Fruit fly (Drosophila melanogaster) whole organism, embryonic: Measurements from ENCODE around the gene Pp4-19C.

Experiments used
- Asciz ChIP-seq: fragments of 200-800 bp; sonication (Bioruptor generic); optimal IDR thresholded peaks from 2 replicates; lab custom pipeline; 2017; ENCODE audit warnings: missing biosample characterization, mild to moderate bottlenecking, missing genetic modification characterization, missing genetic modification reagents
- BEAF-32 ChIP-seq: fragments of 200-800 bp; sonication (Bioruptor generic); optimal IDR thresholded peaks from 3 replicates; lab custom pipeline; 2017; ENCODE audit warnings: missing biosample characterization, missing genetic modification characterization, mild to moderate bottlenecking, moderate library complexity, missing genetic modification reagents
- CG10267 ChIP-seq: fragments of 200-800 bp; sonication (Bioruptor generic); optimal IDR thresholded peaks from 2 replicates; lab custom pipeline; 2018; ENCODE audit warnings: missing biosample characterization, mild to moderate bottlenecking, missing genetic modification characterization, moderate library complexity
- CG11085 ChIP-seq: fragments of 200-800 bp; sonication (Bioruptor generic); IDR thresholded peaks from 2 replicates; pipeline ENCODE4 v1.3.6; 2022; ENCODE audit warnings: missing biosample characterization, missing genetic modification characterization
- CG11504 ChIP-seq: fragments of 200-800 bp; sonication (Bioruptor generic); optimal IDR thresholded peaks from 3 replicates; lab custom pipeline; 2019; ENCODE audit warnings: missing biosample characterization, mild to moderate bottlenecking, missing genetic modification characterization, moderate library complexity
- CG14710 ChIP-seq: fragments of 200-800 bp; sonication (Bioruptor generic); optimal IDR thresholded peaks from 3 replicates; lab custom pipeline; 2019; ENCODE audit warnings: missing biosample characterization, mild to moderate bottlenecking, missing genetic modification characterization, moderate library complexity
- CG15269 ChIP-seq: fragments of 200-800 bp; sonication (Bioruptor generic); optimal IDR thresholded peaks from 2 replicates; lab custom pipeline; 2018; ENCODE audit warnings: missing biosample characterization, mild to moderate bottlenecking, missing genetic modification characterization, moderate library complexity
- CG1529 ChIP-seq: fragments of 200-800 bp; sonication (Bioruptor generic); optimal IDR thresholded peaks from 3 replicates; lab custom pipeline; 2018; ENCODE audit warnings: missing biosample characterization, missing genetic modification characterization
- CG17186 ChIP-seq: fragments of 200-800 bp; sonication (Bioruptor generic); optimal IDR thresholded peaks from 3 replicates; lab custom pipeline; 2017; ENCODE audit warnings: missing biosample characterization, missing genetic modification reagents, missing genetic modification characterization
- CG18262 ChIP-seq: fragments of 200-800 bp; optimal IDR thresholded peaks from 3 replicates; lab custom pipeline; 2019; ENCODE audit warnings: missing biosample characterization, mild to moderate bottlenecking, missing genetic modification characterization, moderate library complexity
- CG3065 ChIP-seq: fragments of 200-800 bp; sonication (Bioruptor generic); optimal IDR thresholded peaks from 2 replicates; lab custom pipeline; 2016; ENCODE audit warnings: missing biosample characterization, missing genetic modification characterization
- CG4282 ChIP-seq: fragments of 200-800 bp; sonication (Bioruptor generic); optimal IDR thresholded peaks from 2 replicates; lab custom pipeline; 2016; ENCODE audit warnings: missing biosample characterization, missing genetic modification characterization
- CG4617 ChIP-seq: fragments of 200-800 bp; sonication (Bioruptor generic); optimal IDR thresholded peaks from 3 replicates; lab custom pipeline; 2016; ENCODE audit warnings: missing biosample characterization, missing genetic modification characterization, borderline replicate concordance
- CG7963 ChIP-seq: fragments of 200-800 bp; sonication (Bioruptor generic); IDR thresholded peaks from 3 replicates; pipeline ENCODE4 v1.3.6; 2022; ENCODE audit warnings: missing biosample characterization, missing genetic modification characterization; ENCODE audit not compliant: partially characterized antibody
- CG8290 ChIP-seq, 3 experiments: fragments of 200-800 bp; sonication (Bioruptor generic); optimal IDR thresholded peaks; 2 replicates each; lab custom pipeline; 2016 to 2019; ENCODE audit warnings: missing biosample characterization in 3 of 3, missing genetic modification characterization in 3 of 3, mild to moderate bottlenecking in 2 of 3, moderate library complexity in 1 of 3
- CG8924 ChIP-seq: fragments of 200-800 bp; optimal IDR thresholded peaks from 3 replicates; lab custom pipeline; 2019; ENCODE audit warnings: missing biosample characterization, mild to moderate bottlenecking, missing genetic modification characterization, moderate library complexity
- CG8944 ChIP-seq: fragments of 200-800 bp; sonication (Bioruptor generic); optimal IDR thresholded peaks from 3 replicates; lab custom pipeline; 2016; ENCODE audit warnings: missing biosample characterization, missing genetic modification characterization
- CG9932 ChIP-seq: fragments of 200-800 bp; sonication (Bioruptor generic); IDR thresholded peaks from 2 replicates; pipeline ENCODE4 v1.3.6; 2022; ENCODE audit warnings: missing biosample characterization, missing genetic modification characterization
- CTCF ChIP-seq: fragments of 200-800 bp; sonication (Bioruptor generic); optimal IDR thresholded peaks from 2 replicates; lab custom pipeline; 2017; ENCODE audit warnings: missing biosample characterization, mild to moderate bottlenecking, missing genetic modification characterization, moderate library complexity
- D19A ChIP-seq: fragments of 200-800 bp; optimal IDR thresholded peaks from 3 replicates; lab custom pipeline; 2019; ENCODE audit warnings: missing biosample characterization, mild to moderate bottlenecking, missing genetic modification characterization, moderate library complexity
- D19B ChIP-seq: fragments of 200-800 bp; sonication (Bioruptor generic); optimal IDR thresholded peaks from 2 replicates; lab custom pipeline; 2017; ENCODE audit warnings: missing biosample characterization, mild to moderate bottlenecking, missing genetic modification characterization
- Dbx ChIP-seq: fragments of 200-800 bp; sonication (Bioruptor generic); IDR thresholded peaks from 3 replicates; pipeline ENCODE4 v1.3.6; 2022; ENCODE audit warnings: missing biosample characterization, missing genetic modification characterization
- Dp ChIP-seq: fragments of 200-800 bp; sonication (Bioruptor generic); optimal IDR thresholded peaks from 2 replicates; lab custom pipeline; 2018; ENCODE audit warnings: missing biosample characterization, mild to moderate bottlenecking, missing genetic modification characterization, moderate library complexity
- Dref ChIP-seq: fragments of 200-800 bp; sonication (Bioruptor generic); IDR thresholded peaks from 2 replicates; pipeline ENCODE4 v1.3.6; 2022; ENCODE audit warnings: missing biosample characterization, missing genetic modification characterization
- H15 ChIP-seq: fragments of 200-800 bp; sonication (Bioruptor generic); IDR thresholded peaks from 3 replicates; pipeline ENCODE4 v1.3.6; 2022; ENCODE audit warnings: missing biosample characterization, missing genetic modification characterization
- HmgD ChIP-seq: fragments of 200-800 bp; sonication (Bioruptor generic); optimal IDR thresholded peaks from 3 replicates; lab custom pipeline; 2016; ENCODE audit warnings: missing biosample characterization, missing genetic modification characterization
- Hmx ChIP-seq: fragments of 200-800 bp; sonication (Bioruptor generic); optimal IDR thresholded peaks from 2 replicates; lab custom pipeline; 2016; ENCODE audit warnings: missing biosample characterization, missing genetic modification characterization
- Hr39 ChIP-seq: fragments of >200 bp; optimal IDR thresholded peaks from 2 replicates; lab custom pipeline; 2017
- MESR4 ChIP-seq: fragments of 200-800 bp; sonication (Bioruptor generic); optimal IDR thresholded peaks from 2 replicates; lab custom pipeline; 2018; ENCODE audit warnings: missing biosample characterization, mild to moderate bottlenecking, missing genetic modification characterization, moderate library complexity
- MTF-1 ChIP-seq: fragments of 200-800 bp; sonication (Bioruptor generic); optimal IDR thresholded peaks from 2 replicates; lab custom pipeline; 2018; ENCODE audit warnings: missing biosample characterization, mild to moderate bottlenecking, missing genetic modification characterization, borderline replicate concordance
- Max ChIP-seq: fragments of 200-800 bp; sonication (Bioruptor generic); optimal IDR thresholded peaks from 2 replicates; lab custom pipeline; 2016; ENCODE audit warnings: missing biosample characterization, mild to moderate bottlenecking, missing genetic modification characterization
- Side ChIP-seq: fragments of 200-800 bp; sonication (Bioruptor generic); optimal IDR thresholded peaks from 2 replicates; lab custom pipeline; 2016; ENCODE audit warnings: missing biosample characterization, missing genetic modification characterization
- Six4 ChIP-seq: fragments of 200-800 bp; sonication (Bioruptor generic); optimal IDR thresholded peaks from 2 replicates; lab custom pipeline; 2016; ENCODE audit warnings: missing biosample characterization, missing genetic modification characterization
- Spps ChIP-seq: fragments of 200-800 bp; sonication (Bioruptor generic); optimal IDR thresholded peaks from 2 replicates; lab custom pipeline; 2018; ENCODE audit warnings: missing biosample characterization, mild to moderate bottlenecking, missing genetic modification characterization
- Sry-δ ChIP-seq: fragments of 200-800 bp; sonication (Bioruptor generic); optimal IDR thresholded peaks from 2 replicates; lab custom pipeline; 2016; ENCODE audit warnings: missing biosample characterization, missing genetic modification characterization
- YL-1 ChIP-seq: fragments of 200-800 bp; sonication (Bioruptor generic); optimal IDR thresholded peaks from 3 replicates; lab custom pipeline; 2017; ENCODE audit warnings: missing biosample characterization, mild to moderate bottlenecking, missing genetic modification characterization
- cato ChIP-seq: fragments of 200-800 bp; sonication (Bioruptor generic); optimal IDR thresholded peaks from 2 replicates; lab custom pipeline; 2016; ENCODE audit warnings: missing biosample characterization, missing genetic modification characterization, borderline replicate concordance
- corto ChIP-seq: fragments of 200-800 bp; sonication (Bioruptor generic); optimal IDR thresholded peaks from 2 replicates; lab custom pipeline; 2016; ENCODE audit warnings: missing biosample characterization, mild to moderate bottlenecking, missing genetic modification characterization, moderate library complexity
- dm ChIP-seq: fragments of 200-800 bp; sonication (Bioruptor generic); optimal IDR thresholded peaks from 3 replicates; lab custom pipeline; 2016; ENCODE audit warnings: missing biosample characterization, missing genetic modification characterization
- dmrt11E ChIP-seq: fragments of 200-800 bp; sonication (Bioruptor generic); optimal IDR thresholded peaks from 3 replicates; lab custom pipeline; 2018; ENCODE audit warnings: missing biosample characterization, mild to moderate bottlenecking, missing genetic modification characterization, moderate library complexity
- jing ChIP-seq: fragments of 200-800 bp; sonication (Bioruptor generic); optimal IDR thresholded peaks from 2 replicates; lab custom pipeline; 2018; ENCODE audit warnings: missing biosample characterization, mild to moderate bottlenecking, missing genetic modification characterization
- lmd ChIP-seq: fragments of 200-800 bp; sonication (Bioruptor generic); IDR thresholded peaks from 2 replicates; pipeline ENCODE4 v1.3.6; 2022; ENCODE audit warnings: missing biosample characterization, missing genetic modification characterization
- org-1 ChIP-seq: fragments of 200-800 bp; sonication (Bioruptor generic); optimal IDR thresholded peaks from 2 replicates; lab custom pipeline; 2017; ENCODE audit warnings: missing biosample characterization, missing genetic modification characterization
- pzg ChIP-seq: fragments of 200-800 bp; sonication (Bioruptor generic); optimal IDR thresholded peaks from 3 replicates; lab custom pipeline; 2018; ENCODE audit warnings: missing biosample characterization, mild to moderate bottlenecking, missing genetic modification characterization, moderate library complexity
- ranshi ChIP-seq: fragments of 200-800 bp; sonication (Bioruptor generic); IDR thresholded peaks from 2 replicates; pipeline ENCODE4 v1.3.6; 2022; ENCODE audit warnings: missing biosample characterization, missing genetic modification characterization
- row ChIP-seq: fragments of 200-800 bp; sonication (Bioruptor generic); IDR thresholded peaks from 3 replicates; pipeline ENCODE4 v1.3.6; 2022; ENCODE audit warnings: missing biosample characterization, missing genetic modification characterization
- schlank ChIP-seq: fragments of 200-800 bp; sonication (Bioruptor generic); optimal IDR thresholded peaks from 2 replicates; lab custom pipeline; 2018; ENCODE audit warnings: missing biosample characterization, mild to moderate bottlenecking, missing genetic modification characterization
- sqz ChIP-seq: fragments of 200-800 bp; sonication (Bioruptor generic); optimal IDR thresholded peaks from 3 replicates; lab custom pipeline; 2018; ENCODE audit warnings: missing biosample characterization, mild to moderate bottlenecking, missing genetic modification characterization
- stwl ChIP-seq: fragments of 200-800 bp; sonication (Bioruptor generic); optimal IDR thresholded peaks from 3 replicates; lab custom pipeline; 2018; ENCODE audit warnings: missing biosample characterization, mild to moderate bottlenecking, missing genetic modification characterization, moderate library complexity
- twi ChIP-seq: fragments of 200-800 bp; optimal IDR thresholded peaks from 2 replicates; lab custom pipeline; 2019; ENCODE audit warnings: missing biosample characterization, mild to moderate bottlenecking, missing genetic modification characterization, moderate library complexity
- usp ChIP-seq: fragments of >200 bp; optimal IDR thresholded peaks from 2 replicates; lab custom pipeline; 2017; ENCODE audit warnings: missing biosample characterization, missing genetic modification characterization

Pp4-19C gene

dm6 chrX:20391230-20391629, 32.6 kb downstream of the Pp4-19C start (continued):
- TF ChIP-seq Max (GFP tag; lab: Kevin White, UChicago) (peak; percentile 78), HmgD (GFP tag; lab: Kevin White, UChicago) (peak; percentile 11), H15 (GFP tag; lab: Robert Waterston, UW) (0 out of 3 replicates have a peak, but pooled peaks have one; percentile 12), Hr39 (no peak), stwl (peak; percentile 72), CG17186 (GFP tag; lab: Kevin White, UChicago) (peak; percentile 16), CG15269 (tag; lab: Kevin White, UChicago) (no peak), Sry-δ (GFP tag; lab: Kevin White, UChicago) (peak; percentile 9), CTCF (GFP tag; lab: Kevin White, UChicago) (peak; percentile 71), dm (GFP tag; lab: Kevin White, UChicago) (peak; percentile 94), Dref (GFP tag; lab: Robert Waterston, UW) (peak; percentile 36; the same call in 1 of the 2 replicates), YL-1 (peak; percentile 49), MESR4 (peak; percentile 66), CG10267 (peak; percentile 7), CG1529 (no peak), pzg (GFP tag; lab: Kevin White, UChicago) (peak; percentile 75), BEAF-32 (peak; percentile 39)
- TF ChIP-seq, all 482 proteins: peak for 45

DNA sequence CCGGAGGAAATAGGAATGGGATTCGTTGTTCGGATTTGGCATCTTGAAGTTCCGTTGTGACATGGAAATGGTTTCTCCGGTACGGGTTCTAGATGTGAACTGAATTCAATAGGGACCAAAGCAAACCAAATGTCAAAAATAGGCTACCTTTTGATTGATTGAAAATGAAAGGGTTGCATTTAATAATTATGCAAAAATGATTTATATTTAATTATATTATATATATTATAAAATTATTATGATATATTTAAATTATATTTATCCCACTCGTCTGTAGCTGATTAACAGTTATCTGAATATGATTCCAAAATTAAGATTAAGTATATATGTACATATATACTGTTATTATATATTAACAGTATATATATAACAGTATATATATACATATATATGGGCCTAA, 33.1 kb downstream of the Pp4-19C start, which contains the start of gene jb:
jb (minus strand) TSS at position 101 of the 400 bp plus-strand sequence.
- TF ChIP-seq jing (GFP tag; lab: Kevin White, UChicago) (no peak), Spps (tag; lab: Kevin White, UChicago) (no peak), row (GFP tag; lab: Robert Waterston, UW) (no peak), dmrt11E (no peak), cato (GFP tag; lab: Kevin White, UChicago) (no peak), CG18262 (tag; lab: Kevin White, UChicago) (no peak), D19A (tag; lab: Kevin White, UChicago) (no peak), MTF-1 (GFP tag; lab: Kevin White, UChicago) (no peak), lmd (GFP tag; lab: Robert Waterston, UW) (no peak), Side (no peak), MESR4 (no peak), CG11085 (no peak), CG4282 (GFP tag; lab: Kevin White, UChicago) (no peak), CG14710 (no peak), CG8290 (GFP tag; optimal IDR thresholded peaks at IDR 0.05; lab: Kevin White, UChicago) (no peak), CG8290 (tag; optimal IDR thresholded peaks at IDR 0.05; lab: Kevin White, UChicago) (no peak), Asciz (GFP tag; lab: Kevin White, UChicago) (no peak), twi (no peak), CG8924 (no peak), dm (GFP tag; lab: Kevin White, UChicago) (no peak)

DNA sequence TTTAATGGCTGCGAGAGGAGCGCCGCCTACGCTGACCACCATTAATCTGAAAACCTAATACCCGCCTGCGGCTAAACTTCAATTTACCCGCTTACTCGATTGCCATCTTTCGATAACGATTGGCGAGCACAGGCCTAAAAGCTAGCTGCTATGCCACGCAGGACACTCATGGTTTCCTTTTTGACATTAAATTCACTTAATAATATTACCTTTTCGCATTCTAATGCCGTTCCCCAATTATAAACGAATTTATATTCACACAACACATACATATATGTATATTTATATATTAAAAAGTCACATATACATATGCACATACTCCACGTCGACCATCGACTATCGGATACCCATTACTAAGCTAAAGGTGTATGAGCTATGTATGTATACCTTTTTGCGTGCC, 34.2 kb downstream of the Pp4-19C start:
- no peak for TF ChIP-seq CG11504
- no peak for TF ChIP-seq corto (GFP tag; lab: Kevin White, UChicago)
- TF ChIP-seq CG8944 (GFP tag; lab: Kevin White, UChicago), result no peak
- no peak for TF ChIP-seq CG3065 (GFP tag; lab: Kevin White, UChicago)
- no peak for TF ChIP-seq Dbx
- no peak for TF ChIP-seq Hmx (GFP tag; lab: Kevin White, UChicago)
- TF ChIP-seq Six4 (GFP tag; lab: Kevin White, UChicago), result no peak
- no peak for TF ChIP-seq sqz (GFP tag; lab: Kevin White, UChicago)
- peak; percentile 16 for TF ChIP-seq D19B (GFP tag; lab: Kevin White, UChicago)
- peak; percentile 21 for TF ChIP-seq pzg (GFP tag; lab: Kevin White, UChicago)
- TF ChIP-seq org-1 (GFP tag; lab: Kevin White, UChicago), result no peak
- TF ChIP-seq CG7963 (GFP tag; lab: Robert Waterston, UW), result 0 out of 3 replicates have a peak, but pooled peaks have one; percentile 42
- no peak for TF ChIP-seq schlank
- no peak for TF ChIP-seq CG9932 (GFP tag; lab: Robert Waterston, UW)
- peak; percentile 66 for TF ChIP-seq Dp (GFP tag; lab: Kevin White, UChicago)
- no peak for TF ChIP-seq usp
- TF ChIP-seq ranshi (GFP tag; lab: Robert Waterston, UW), result no peak
- TF ChIP-seq CG4617 (GFP tag; lab: Kevin White, UChicago), result no peak
